Worm (Caenorhabditis elegans) whole organism, L1 larva: ENCODE data around the gene fbxb-97.

Experiments used
- F16B12.6 ChIP-seq: fragments of 150-350 bp; optimal IDR thresholded peaks from 2 replicates; lab custom pipeline; 2014; ENCODE audit warnings: missing biosample characterization, missing genetic modification characterization
- Y116A8C.19 ChIP-seq: sonication (generic microtip); optimal IDR thresholded peaks from 2 replicates; lab custom pipeline; 2016; ENCODE audit warnings: missing compliant biosample characterization, missing genetic modification characterization, borderline replicate concordance
- ceh-82 ChIP-seq, 3 experiments: fragments of 150-350 bp in 1 of 3; sonication (generic microtip) in 2 of 3; optimal IDR thresholded peaks; 2 replicates each; lab custom pipeline; 2014 to 2017; ENCODE audit warnings: missing biosample characterization in 3 of 3, missing genetic modification characterization in 3 of 3
- dpl-1 ChIP-seq, 3 experiments: fragments of 150-350 bp in 2 of 3; sonication (generic microtip) in 1 of 3; optimal IDR thresholded peaks; 2 replicates each; lab custom pipeline; 2014 to 2017; ENCODE audit warnings: missing biosample characterization in 3 of 3, missing genetic modification characterization in 3 of 3, missing genetic modification reagents in 3 of 3
- dsc-1 ChIP-seq: sonication (generic microtip); optimal IDR thresholded peaks from 2 replicates; lab custom pipeline; 2016; ENCODE audit warnings: mild to moderate bottlenecking, missing genetic modification characterization, missing compliant biosample characterization
- efl-1 ChIP-seq, 4 experiments: fragments of 150-350 bp; optimal IDR thresholded peaks in 3 of 4; peaks in 1 of 4; 1 replicate in 1 of 4; 2 replicates in 3 of 4; lab custom pipeline; 2014; ENCODE audit warnings: missing biosample characterization in 2 of 4, missing genetic modification characterization in 2 of 4, missing genetic modification reagents in 2 of 4
- efl-3 ChIP-seq: fragments of 200-800 bp; sonication (Bioruptor generic); optimal IDR thresholded peaks from 2 replicates; lab custom pipeline; 2018; ENCODE audit warnings: mild to moderate bottlenecking, missing genetic modification characterization, missing compliant biosample characterization
- ets-5 ChIP-seq: fragments of 200-800 bp; sonication (Bioruptor generic); IDR thresholded peaks from 2 replicates; pipeline ENCODE4 v1.3.6; 2022; ENCODE audit warnings: missing genetic modification characterization, missing compliant biosample characterization
- fkh-10 ChIP-seq: sonication (generic microtip); optimal IDR thresholded peaks from 2 replicates; lab custom pipeline; 2017; ENCODE audit warnings: missing biosample characterization, missing genetic modification reagents, missing genetic modification characterization
- fkh-8 ChIP-seq: sonication (generic microtip); optimal IDR thresholded peaks from 2 replicates; lab custom pipeline; 2016; ENCODE audit warnings: mild to moderate bottlenecking, missing genetic modification characterization, missing compliant biosample characterization
- fos-1 ChIP-seq: fragments of 150-350 bp; optimal IDR thresholded peaks from 2 replicates; lab custom pipeline; 2014; ENCODE audit warnings: missing biosample characterization, missing genetic modification characterization
- jun-1 ChIP-seq: fragments of 150-350 bp; optimal IDR thresholded peaks from 2 replicates; lab custom pipeline; 2014; ENCODE audit warnings: missing biosample characterization, missing genetic modification reagents, missing genetic modification characterization
- lin-14 ChIP-seq: fragments of 200-800 bp; sonication (Bioruptor generic); optimal IDR thresholded peaks from 2 replicates; lab custom pipeline; 2018; ENCODE audit warnings: mild to moderate bottlenecking, missing genetic modification characterization, moderate library complexity, missing compliant biosample characterization
- lin-35 ChIP-seq, 2 experiments: fragments of 150-350 bp; optimal IDR thresholded peaks; 2 replicates each; lab custom pipeline; 2014; ENCODE audit warnings: missing biosample characterization in 2 of 2, missing genetic modification characterization in 2 of 2, missing genetic modification reagents in 2 of 2
- mef-2 ChIP-seq: fragments of 150-350 bp; optimal IDR thresholded peaks from 2 replicates; lab custom pipeline; 2014; ENCODE audit warnings: missing biosample characterization, missing genetic modification characterization
- nhr-11 ChIP-seq: fragments of 150-350 bp; optimal IDR thresholded peaks from 2 replicates; lab custom pipeline; 2014; ENCODE audit warnings: missing biosample characterization, missing genetic modification characterization
- nhr-20 ChIP-seq: sonication (generic microtip); optimal IDR thresholded peaks from 2 replicates; lab custom pipeline; 2016; ENCODE audit warnings: mild to moderate bottlenecking, missing genetic modification characterization, missing compliant biosample characterization
- nhr-71 ChIP-seq: sonication (generic microtip); optimal IDR thresholded peaks from 2 replicates; lab custom pipeline; 2016; ENCODE audit warnings: mild to moderate bottlenecking, missing genetic modification characterization, moderate library complexity, missing compliant biosample characterization
- nhr-76 ChIP-seq: sonication (generic microtip); optimal IDR thresholded peaks from 2 replicates; lab custom pipeline; 2017; ENCODE audit warnings: missing biosample characterization, missing genetic modification characterization
- nhr-77 ChIP-seq: fragments of 150-350 bp; optimal IDR thresholded peaks from 2 replicates; lab custom pipeline; 2014; ENCODE audit warnings: missing biosample characterization, missing genetic modification characterization
- nhr-90 ChIP-seq: sonication (generic microtip); optimal IDR thresholded peaks from 2 replicates; lab custom pipeline; 2016; ENCODE audit warnings: mild to moderate bottlenecking, missing genetic modification characterization, missing compliant biosample characterization; ENCODE audit not compliant: poor library complexity
- pqm-1 ChIP-seq: sonication (generic microtip); optimal IDR thresholded peaks from 3 replicates; lab custom pipeline; 2017; ENCODE audit warnings: missing biosample characterization, missing genetic modification characterization
- rnt-1 ChIP-seq: sonication (generic microtip); optimal IDR thresholded peaks from 2 replicates; lab custom pipeline; 2016; ENCODE audit warnings: mild to moderate bottlenecking, missing genetic modification characterization, moderate library complexity, missing compliant biosample characterization
- snpc-4 ChIP-seq: fragments of 150-350 bp; optimal IDR thresholded peaks from 2 replicates; lab custom pipeline; 2014; ENCODE audit warnings: missing biosample characterization, missing genetic modification characterization
- sox-4 ChIP-seq: sonication (generic microtip); optimal IDR thresholded peaks from 2 replicates; lab custom pipeline; 2016; ENCODE audit warnings: missing genetic modification characterization, missing compliant biosample characterization
- unc-130 ChIP-seq: fragments of 150-350 bp; optimal IDR thresholded peaks from 2 replicates; lab custom pipeline; 2017; ENCODE audit warnings: missing biosample characterization, missing genetic modification characterization, inconsistent platforms
- unc-86 ChIP-seq: sonication (generic microtip); optimal IDR thresholded peaks from 2 replicates; lab custom pipeline; 2016; ENCODE audit warnings: missing genetic modification characterization, missing compliant biosample characterization
- xbp-1 ChIP-seq: sonication (generic microtip); optimal IDR thresholded peaks from 2 replicates; lab custom pipeline; 2016; ENCODE audit warnings: missing genetic modification characterization, missing compliant biosample characterization
- zip-4 ChIP-seq: fragments of 200-800 bp; sonication (Bioruptor generic); optimal IDR thresholded peaks from 2 replicates; lab custom pipeline; 2018; ENCODE audit warnings: mild to moderate bottlenecking, missing genetic modification characterization, moderate library complexity, missing compliant biosample characterization

Gene fbxb-97

DNA sequence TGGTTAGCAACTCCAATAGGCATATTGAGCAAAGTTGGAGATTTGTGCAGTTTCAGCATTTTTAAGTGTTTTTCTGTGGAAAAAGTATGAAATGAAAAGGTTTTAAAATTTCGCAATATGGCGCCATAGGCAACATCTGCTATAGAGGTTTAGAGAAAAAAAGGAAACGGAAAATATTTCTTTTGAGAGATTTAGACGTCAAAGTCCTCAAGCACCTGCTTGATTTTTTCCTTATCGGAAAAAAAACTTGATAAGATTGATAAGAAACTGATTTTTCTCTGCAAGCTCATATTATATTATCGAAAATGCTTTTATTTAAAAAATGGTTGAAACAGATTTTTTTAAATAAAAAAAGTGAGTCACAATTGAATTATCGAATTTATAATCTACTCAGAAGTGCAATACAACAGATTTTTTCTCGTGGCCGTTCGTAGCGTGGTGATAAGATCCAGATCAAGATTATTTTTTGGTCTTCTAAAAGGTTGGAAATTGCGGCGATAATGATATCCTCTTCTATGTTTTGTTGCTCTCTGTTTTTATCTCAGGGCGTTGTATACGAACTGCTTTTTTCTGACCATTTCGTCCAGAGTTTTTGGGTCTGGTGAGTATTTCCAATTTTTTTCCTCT, 27.9 kb downstream of the fbxb-97 start, which contains the start of gene fbxc-19 (continued):
- TF ChIP-seq efl-3 (GFP tag; lab: Kevin White, UChicago) (no peak), fos-1 (tag; lab: Kevin White, UChicago) (peak; percentile 35), nhr-11 (peak; percentile 63), nhr-76 (no peak), sox-4 (tag; lab: Kevin White, UChicago) (no peak), snpc-4 (tag; lab: Kevin White, UChicago) (peak; percentile 45), nhr-90 (tag; lab: Kevin White, UChicago) (peak; percentile 53), jun-1 (tag; lab: Kevin White, UChicago) (peak; percentile 75), nhr-20 (tag; lab: Kevin White, UChicago) (peak; percentile 60), dsc-1 (tag; lab: Kevin White, UChicago) (no peak), zip-4 (GFP tag; lab: Kevin White, UChicago) (peak; percentile 98), Y116A8C.19 (no peak), ceh-82 (tag; optimal IDR thresholded peaks at IDR 0.05; lab: Kevin White, UChicago) (peak; percentile 7 to 59 (median 30)), ets-5 (GFP tag; lab: Robert Waterston, UW) (no peak)

DNA sequence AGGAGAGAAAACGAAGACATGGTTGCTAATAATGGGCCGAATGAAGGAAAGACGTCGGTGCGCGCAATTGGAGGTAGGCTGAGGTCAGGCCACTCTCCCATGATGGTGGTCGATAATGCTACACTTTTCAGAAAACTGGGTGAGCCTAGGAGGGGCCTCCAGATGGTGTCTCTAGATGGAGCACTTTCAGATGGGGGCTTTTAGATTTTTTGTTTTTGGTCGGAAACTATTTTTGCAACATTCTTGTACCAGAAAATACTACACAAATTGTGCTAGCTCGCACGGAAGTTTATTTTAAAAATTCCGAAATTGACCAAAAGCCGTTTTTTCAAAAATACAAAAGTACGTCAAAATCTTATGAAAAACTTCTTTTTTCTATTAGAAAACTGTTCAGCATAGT, 29.7 kb downstream of the fbxb-97 start, which contains the start of gene fbxb-10:
TSS of gene fbxb-10 (minus strand) at position 101 of the 400 bp plus-strand sequence.
- TF ChIP-seq unc-130, result no peak
- TF ChIP-seq rnt-1 (tag; lab: Kevin White, UChicago), result no peak
- TF ChIP-seq nhr-77, result no peak
- no peak for TF ChIP-seq ceh-82 (tag; optimal IDR thresholded peaks at IDR 0.05; lab: Kevin White, UChicago)

ce11 chrII:1816053-1816452, 31.9 kb downstream of the fbxb-97 start:
- no peak for TF ChIP-seq fkh-10 (GFP tag; lab: Kevin White, UChicago)
- no peak for TF ChIP-seq efl-1 (optimal IDR thresholded peaks at IDR 0.05; lab: Kevin White, UChicago)
- peak in 1 of 2 experiments; percentile 86 for TF ChIP-seq efl-1 (GFP tag; optimal IDR thresholded peaks at IDR 0.05 in 1 of 2; lab: Kevin White, UChicago)

ce11 chrII:1808217-1808616, 39.7 kb downstream of the fbxb-97 start, which contains the start of gene C08F1.8:
Gene C08F1.8, minus strand, starts transcription at chrII:1808317.
- TF ChIP-seq fkh-8 (tag; lab: Kevin White, UChicago), result peak; percentile 24
- TF ChIP-seq F16B12.6 (tag; lab: Kevin White, UChicago), result peak; percentile 31
- TF ChIP-seq efl-3 (GFP tag; lab: Kevin White, UChicago), result no peak
- peak in 1 of 2 experiments; percentile 8 for TF ChIP-seq lin-35 (GFP tag; optimal IDR thresholded peaks at IDR 0.05; lab: Kevin White, UChicago)
- peak; percentile 29 for TF ChIP-seq lin-14 (GFP tag; lab: Kevin White, UChicago)
- peak in 1 of 3 experiments; percentile 37 for TF ChIP-seq dpl-1 (GFP tag; optimal IDR thresholded peaks at IDR 0.05; lab: Kevin White, UChicago)
- TF ChIP-seq unc-86 (tag; lab: Kevin White, UChicago), result peak; percentile 52
- TF ChIP-seq dsc-1 (tag; lab: Kevin White, UChicago), result peak; percentile 4
- TF ChIP-seq xbp-1 (tag; lab: Kevin White, UChicago), result no peak
- TF ChIP-seq fkh-10 (GFP tag; lab: Kevin White, UChicago), result no peak
- peak; percentile 4 to 38 for TF ChIP-seq efl-1 (optimal IDR thresholded peaks at IDR 0.05; lab: Kevin White, UChicago)
- TF ChIP-seq efl-1 (GFP tag; optimal IDR thresholded peaks at IDR 0.05 in 1 of 2; lab: Kevin White, UChicago), result peak in 1 of 2 experiments; percentile 29
- TF ChIP-seq mef-2 (tag; lab: Kevin White, UChicago), result no peak
- TF ChIP-seq, all 84 proteins: peak for 8

DNA sequence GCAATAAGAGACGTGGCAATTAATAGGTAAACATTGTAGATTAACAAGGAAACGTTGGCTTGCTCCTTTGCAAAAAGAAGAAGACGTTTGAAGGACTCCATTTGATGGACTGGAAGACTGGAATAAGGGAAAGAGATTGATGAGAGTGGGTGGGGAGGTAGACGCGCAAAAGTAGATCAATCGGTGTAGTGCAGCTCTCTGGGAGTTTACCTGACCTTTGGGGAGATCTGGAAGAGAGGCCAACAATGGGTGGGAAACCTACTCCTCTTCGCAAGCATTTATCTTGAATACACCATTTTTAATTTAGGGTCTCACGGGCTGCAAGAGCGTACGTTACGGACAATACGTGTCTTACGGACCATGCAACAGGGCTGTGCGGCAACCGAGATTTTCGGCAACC, 41.6 kb downstream of the fbxb-97 start, which contains the start of gene C08F1.12:
TSS of gene C08F1.12 (minus strand) at position 101 of the 400 bp plus-strand sequence.
- TF ChIP-seq nhr-71 (tag; lab: Kevin White, UChicago), result no peak
- no peak for TF ChIP-seq pqm-1 (tag; lab: Kevin White, UChicago)
